Worm (Caenorhabditis elegans) whole organism, late embryonic: ENCODE measurements around the gene taf-13.

Source experiments
- ceh-22 ChIP-seq: sonication (generic microtip); optimal IDR thresholded peaks from 2 replicates; lab custom pipeline; 2017; ENCODE audit warnings: missing biosample characterization, missing genetic modification characterization
- nhr-11 ChIP-seq: fragments of 150-350 bp; optimal IDR thresholded peaks from 2 replicates; lab custom pipeline; 2014; ENCODE audit warnings: missing biosample characterization, missing genetic modification characterization

DNA sequence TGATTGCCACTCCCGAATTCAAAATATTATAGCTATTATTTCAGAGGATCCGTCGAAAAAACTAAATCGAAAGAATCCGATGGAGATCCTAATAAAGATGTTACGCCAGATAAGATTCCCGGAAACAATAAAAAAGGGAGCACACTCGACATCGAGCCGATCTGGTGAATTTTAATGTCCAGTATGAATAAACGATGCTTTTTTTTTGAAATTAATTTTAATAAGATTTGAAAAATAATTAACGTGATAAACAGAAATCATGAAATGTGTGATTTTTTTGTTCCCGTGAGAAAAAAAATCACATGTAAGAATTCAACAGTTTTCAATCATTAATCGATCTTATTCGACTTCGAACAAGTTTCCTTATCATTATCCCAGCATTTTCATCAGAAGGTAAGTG lies 33.7 kb upstream of the taf-13 start, which contains the start of gene M28.9:
- no peak for TF ChIP-seq ceh-22 (tag; lab: Kevin White, UChicago)
- TF ChIP-seq nhr-11 (tag; lab: Kevin White, UChicago), result no peak
